Worm (Caenorhabditis elegans) whole organism, L2 larva: Measurements from ENCODE around the gene T25D3.4.
"Not testable (repeated sequence)": the region's sequence is repeated elsewhere in the genome, so short reads cannot be mapped to it uniquely, and the experiment has no call there.

Source experiments
- C34F6.9 ChIP-seq: fragments of 150-350 bp; optimal IDR thresholded peaks from 2 replicates; lab custom pipeline; 2014; ENCODE audit warnings: missing biosample characterization, missing genetic modification characterization
- R02D3.7 ChIP-seq: fragments of 150-350 bp; optimal IDR thresholded peaks from 2 replicates; lab custom pipeline; 2014; ENCODE audit warnings: missing biosample characterization, missing genetic modification characterization
- alr-1 ChIP-seq: fragments of 150-350 bp; optimal IDR thresholded peaks from 2 replicates; lab custom pipeline; 2014; ENCODE audit warnings: missing biosample characterization, missing genetic modification characterization
- blmp-1 ChIP-seq: sonication (generic microtip); optimal IDR thresholded peaks from 2 replicates; lab custom pipeline; 2017; ENCODE audit warnings: missing genetic modification characterization, mild to moderate bottlenecking, missing compliant biosample characterization, antibody characterized with exemption, moderate library complexity; ENCODE audit not compliant: insufficient read depth
- ceh-16 ChIP-seq: fragments of 150-350 bp; optimal IDR thresholded peaks from 2 replicates; lab custom pipeline; 2014; ENCODE audit warnings: missing biosample characterization, missing genetic modification characterization
- egl-27 ChIP-seq: sonication (generic microtip); optimal IDR thresholded peaks from 3 replicates; lab custom pipeline; 2017; ENCODE audit warnings: missing biosample characterization, missing genetic modification reagents, missing genetic modification characterization
- nhr-12 ChIP-seq: fragments of 150-350 bp; optimal IDR thresholded peaks from 2 replicates; lab custom pipeline; 2014; ENCODE audit warnings: missing biosample characterization, missing genetic modification characterization
- nhr-25 ChIP-seq: fragments of 150-350 bp; sonication (generic microtip); optimal IDR thresholded peaks from 3 replicates; lab custom pipeline; 2014; ENCODE audit warnings: missing biosample characterization, missing genetic modification characterization
- skn-1 ChIP-seq: sonication (generic microtip); optimal IDR thresholded peaks from 2 replicates; lab custom pipeline; 2017; ENCODE audit warnings: missing biosample characterization, missing genetic modification characterization
- snpc-4 ChIP-seq: fragments of 150-350 bp; optimal IDR thresholded peaks from 2 replicates; lab custom pipeline; 2014; ENCODE audit warnings: missing biosample characterization, missing genetic modification characterization
- unc-55 ChIP-seq: fragments of 150-350 bp; sonication (generic microtip); optimal IDR thresholded peaks from 3 replicates; lab custom pipeline; 2014; ENCODE audit warnings: missing biosample characterization, missing genetic modification reagents, missing genetic modification characterization

ce11 chrII:98894-99293, 48.1 kb upstream of the T25D3.4 start, which contains the start of gene C50D2.10:
- TF ChIP-seq R02D3.7 (tag; lab: Kevin White, UChicago); C34F6.9; egl-27 (tag; lab: Kevin White, UChicago); nhr-12 (tag; lab: Kevin White, UChicago); snpc-4; nhr-25; skn-1 (tag; lab: Kevin White, UChicago); unc-55 (GFP tag; lab: Kevin White, UChicago); blmp-1 (tag; lab: Kevin White, UChicago); ceh-16; alr-1 (tag; lab: Kevin White, UChicago): not testable (repeated sequence)
